Fruit fly (Drosophila melanogaster) whole organism, embryonic: Measurements from ENCODE around the gene CG5509.

Source experiments
- Blimp-1 ChIP-seq: fragments of 200-800 bp; sonication (Bioruptor generic); optimal IDR thresholded peaks from 3 replicates; lab custom pipeline; 2018; ENCODE audit warnings: missing biosample characterization, missing genetic modification characterization, mild to moderate bottlenecking, moderate library complexity, missing genetic modification reagents
- CG10209 ChIP-seq: fragments of 200-800 bp; sonication (Bioruptor generic); optimal IDR thresholded peaks from 3 replicates; lab custom pipeline; 2017; ENCODE audit warnings: missing biosample characterization, mild to moderate bottlenecking, missing genetic modification characterization, missing genetic modification reagents
- CG11085 ChIP-seq: fragments of 200-800 bp; sonication (Bioruptor generic); IDR thresholded peaks from 2 replicates; pipeline ENCODE4 v1.3.6; 2022; ENCODE audit warnings: missing biosample characterization, missing genetic modification characterization
- CG11504 ChIP-seq: fragments of 200-800 bp; sonication (Bioruptor generic); optimal IDR thresholded peaks from 3 replicates; lab custom pipeline; 2019; ENCODE audit warnings: missing biosample characterization, mild to moderate bottlenecking, missing genetic modification characterization, moderate library complexity
- CG12155 ChIP-seq: fragments of 200-800 bp; sonication (Bioruptor generic); optimal IDR thresholded peaks from 3 replicates; lab custom pipeline; 2016; ENCODE audit warnings: missing biosample characterization, missing genetic modification characterization
- CG12236 ChIP-seq: fragments of 200-800 bp; sonication (Bioruptor generic); optimal IDR thresholded peaks from 2 replicates; lab custom pipeline; 2016; ENCODE audit warnings: missing biosample characterization, missing genetic modification characterization
- CG12391 ChIP-seq: fragments of 200-800 bp; sonication (Bioruptor generic); optimal IDR thresholded peaks from 3 replicates; lab custom pipeline; 2018; ENCODE audit warnings: missing biosample characterization, mild to moderate bottlenecking, missing genetic modification characterization, moderate library complexity
- CG15696 ChIP-seq: fragments of 200-800 bp; sonication (Bioruptor generic); optimal IDR thresholded peaks from 2 replicates; lab custom pipeline; 2019; ENCODE audit warnings: missing biosample characterization, mild to moderate bottlenecking, missing genetic modification characterization, moderate library complexity
- CG16779 ChIP-seq: fragments of 200-800 bp; sonication (Bioruptor generic); IDR thresholded peaks from 2 replicates; pipeline ENCODE4 v1.3.6; 2022; ENCODE audit warnings: missing biosample characterization, missing genetic modification characterization
- CG17328 ChIP-seq: fragments of 200-800 bp; sonication (Bioruptor generic); IDR thresholded peaks from 2 replicates; pipeline ENCODE4 v1.3.6; 2022; ENCODE audit warnings: missing biosample characterization, missing genetic modification characterization
- CG18262 ChIP-seq: fragments of 200-800 bp; optimal IDR thresholded peaks from 3 replicates; lab custom pipeline; 2019; ENCODE audit warnings: missing biosample characterization, mild to moderate bottlenecking, missing genetic modification characterization, moderate library complexity
- CG1832 ChIP-seq: fragments of 200-800 bp; sonication (Bioruptor generic); optimal IDR thresholded peaks from 2 replicates; lab custom pipeline; 2017; ENCODE audit warnings: missing biosample characterization, mild to moderate bottlenecking, missing genetic modification characterization, inconsistent platforms
- CG2202 ChIP-seq: fragments of 200-800 bp; sonication (Bioruptor generic); optimal IDR thresholded peaks from 2 replicates; lab custom pipeline; 2018; ENCODE audit warnings: missing biosample characterization, mild to moderate bottlenecking, missing genetic modification characterization
- CG30403 ChIP-seq: fragments of 200-800 bp; sonication (Bioruptor generic); optimal IDR thresholded peaks from 3 replicates; lab custom pipeline; 2016; ENCODE audit warnings: missing biosample characterization, missing genetic modification characterization
- CG31365 ChIP-seq: fragments of 200-800 bp; sonication (Bioruptor generic); optimal IDR thresholded peaks from 2 replicates; lab custom pipeline; 2018; ENCODE audit warnings: missing biosample characterization, mild to moderate bottlenecking, missing genetic modification characterization
- CG34376 ChIP-seq: fragments of 200-800 bp; sonication (Bioruptor generic); optimal IDR thresholded peaks from 2 replicates; lab custom pipeline; 2018; ENCODE audit warnings: missing biosample characterization, mild to moderate bottlenecking, missing genetic modification characterization
- CG4282 ChIP-seq: fragments of 200-800 bp; sonication (Bioruptor generic); optimal IDR thresholded peaks from 2 replicates; lab custom pipeline; 2016; ENCODE audit warnings: missing biosample characterization, missing genetic modification characterization
- CG4360 ChIP-seq: fragments of 200-800 bp; sonication (Bioruptor generic); IDR thresholded peaks from 2 replicates; pipeline ENCODE4 v1.3.6; 2022; ENCODE audit warnings: missing biosample characterization, missing genetic modification characterization
- CG4730 ChIP-seq: fragments of 200-800 bp; sonication (Bioruptor generic); IDR thresholded peaks from 2 replicates; pipeline ENCODE4 v1.3.6; 2022; ENCODE audit warnings: missing biosample characterization, missing genetic modification characterization
- CG7963 ChIP-seq: fragments of 200-800 bp; sonication (Bioruptor generic); IDR thresholded peaks from 3 replicates; pipeline ENCODE4 v1.3.6; 2022; ENCODE audit warnings: missing biosample characterization, missing genetic modification characterization; ENCODE audit not compliant: partially characterized antibody
- CG8765 ChIP-seq: fragments of 200-800 bp; sonication (Bioruptor generic); IDR thresholded peaks from 2 replicates; pipeline ENCODE4 v1.3.6; 2022; ENCODE audit warnings: missing biosample characterization, missing genetic modification characterization
- Dll ChIP-seq: fragments of 200-800 bp; sonication (Bioruptor generic); IDR thresholded peaks from 4 replicates; pipeline ENCODE4 v1.3.6; 2022; ENCODE audit warnings: missing biosample characterization, missing genetic modification characterization; ENCODE audit not compliant: partially characterized antibody
- Doc2 ChIP-seq: fragments of 200-800 bp; sonication (Bioruptor generic); IDR thresholded peaks from 2 replicates; pipeline ENCODE4 v1.3.6; 2022; ENCODE audit warnings: missing biosample characterization, missing genetic modification characterization
- Drgx ChIP-seq: fragments of 200-800 bp; sonication (Bioruptor generic); IDR thresholded peaks from 2 replicates; pipeline ENCODE4 v1.3.6; 2022; ENCODE audit warnings: missing biosample characterization, missing genetic modification characterization
- E2f1 ChIP-seq: fragments of 200-800 bp; sonication (Bioruptor generic); IDR thresholded peaks from 2 replicates; pipeline ENCODE4 v1.3.6; 2022; ENCODE audit warnings: missing biosample characterization, missing genetic modification characterization
- E2f2 ChIP-seq: fragments of 200-800 bp; sonication (Bioruptor generic); IDR thresholded peaks from 2 replicates; pipeline ENCODE4 v1.3.6; 2022; ENCODE audit warnings: missing biosample characterization, missing genetic modification characterization
- Hr39 ChIP-seq: fragments of >200 bp; optimal IDR thresholded peaks from 2 replicates; lab custom pipeline; 2017
- Hr51 ChIP-seq, 2 experiments: fragments of 200-800 bp; sonication (Bioruptor generic); optimal IDR thresholded peaks; 2 replicates in 1 of 2; 3 replicates in 1 of 2; lab custom pipeline; 2016 to 2018; ENCODE audit warnings: missing biosample characterization in 2 of 2, missing genetic modification characterization in 2 of 2, mild to moderate bottlenecking in 1 of 2, moderate library complexity in 1 of 2
- Max ChIP-seq: fragments of 200-800 bp; sonication (Bioruptor generic); optimal IDR thresholded peaks from 2 replicates; lab custom pipeline; 2016; ENCODE audit warnings: missing biosample characterization, mild to moderate bottlenecking, missing genetic modification characterization
- NC2α ChIP-seq: fragments of 200-800 bp; sonication (Bioruptor generic); optimal IDR thresholded peaks from 2 replicates; lab custom pipeline; 2016; ENCODE audit warnings: missing biosample characterization, missing genetic modification characterization
- PHDP ChIP-seq: fragments of 200-800 bp; sonication (Bioruptor generic); optimal IDR thresholded peaks from 3 replicates; lab custom pipeline; 2018; ENCODE audit warnings: missing biosample characterization, mild to moderate bottlenecking, missing genetic modification characterization, moderate library complexity
- Sox100B ChIP-seq: fragments of 200-800 bp; sonication (Bioruptor generic); optimal IDR thresholded peaks from 3 replicates; lab custom pipeline; 2018; ENCODE audit warnings: missing biosample characterization, mild to moderate bottlenecking, missing genetic modification characterization
- Taf1 ChIP-seq: fragments of 200-800 bp; sonication (Bioruptor generic); IDR thresholded peaks from 2 replicates; pipeline ENCODE4 v1.3.6; 2022; ENCODE audit warnings: missing biosample characterization, missing genetic modification characterization
- Vsx1 ChIP-seq: fragments of 200-800 bp; sonication (Bioruptor generic); optimal IDR thresholded peaks from 2 replicates; lab custom pipeline; 2017; ENCODE audit warnings: missing biosample characterization, mild to moderate bottlenecking, missing genetic modification characterization, missing genetic modification reagents
- bab2 ChIP-seq: fragments of 200-800 bp; sonication (Bioruptor generic); optimal IDR thresholded peaks from 2 replicates; lab custom pipeline; 2016; ENCODE audit warnings: missing biosample characterization, missing genetic modification characterization
- caup ChIP-seq: fragments of 200-800 bp; sonication (Bioruptor generic); optimal IDR thresholded peaks from 3 replicates; lab custom pipeline; 2017; ENCODE audit warnings: missing biosample characterization, mild to moderate bottlenecking, missing genetic modification characterization, moderate library complexity; ENCODE audit not compliant: severe bottlenecking
- dati ChIP-seq: fragments of 200-800 bp; sonication (Bioruptor generic); IDR thresholded peaks from 2 replicates; pipeline ENCODE4 v1.3.6; 2022; ENCODE audit warnings: missing biosample characterization, missing genetic modification characterization
- fu2 ChIP-seq: fragments of 200-800 bp; sonication (Bioruptor generic); optimal IDR thresholded peaks from 2 replicates; lab custom pipeline; 2016; ENCODE audit warnings: missing biosample characterization, missing genetic modification characterization
- gce ChIP-seq: fragments of 200-800 bp; sonication (Bioruptor generic); IDR thresholded peaks from 3 replicates; pipeline ENCODE4 v1.3.6; 2022; ENCODE audit warnings: missing biosample characterization, missing genetic modification characterization
- insv ChIP-seq, 2 experiments: fragments of 200-800 bp; sonication (Bioruptor generic); optimal IDR thresholded peaks; 3 replicates each; lab custom pipeline; 2016 to 2018; ENCODE audit warnings: missing biosample characterization in 2 of 2, missing genetic modification characterization in 2 of 2
- kah ChIP-seq: fragments of 200-800 bp; sonication (Bioruptor generic); optimal IDR thresholded peaks from 2 replicates; lab custom pipeline; 2018; ENCODE audit warnings: missing biosample characterization, mild to moderate bottlenecking, missing genetic modification characterization
- lola ChIP-seq, 3 experiments: fragments of >200 bp in 2 of 3; fragments of 200-800 bp in 1 of 3; sonication (Bioruptor generic) in 1 of 3; optimal IDR thresholded peaks; 2 replicates each; lab custom pipeline; 2017 to 2019; ENCODE audit warnings: missing biosample characterization in 3 of 3, missing genetic modification characterization in 3 of 3, mild to moderate bottlenecking in 1 of 3, moderate library complexity in 1 of 3
- nerfin-2 ChIP-seq: fragments of 200-800 bp; sonication (Bioruptor generic); IDR thresholded peaks from 2 replicates; pipeline ENCODE4 v1.3.6; 2022; ENCODE audit warnings: missing biosample characterization, missing genetic modification characterization; ENCODE audit not compliant: partially characterized antibody
- sim ChIP-seq: fragments of 200-800 bp; sonication (Bioruptor generic); IDR thresholded peaks from 2 replicates; pipeline ENCODE4 v1.3.6; 2022; ENCODE audit warnings: missing biosample characterization, missing genetic modification characterization
- stc ChIP-seq: fragments of 200-800 bp; sonication (Bioruptor generic); IDR thresholded peaks from 2 replicates; pipeline ENCODE4 v1.3.6; 2022; ENCODE audit warnings: missing biosample characterization, missing genetic modification characterization
- z ChIP-seq: fragments of 200-800 bp; sonication (Bioruptor generic); IDR thresholded peaks from 3 replicates; pipeline ENCODE4 v1.3.6; 2022; ENCODE audit warnings: missing biosample characterization, missing genetic modification characterization
- zen ChIP-seq: fragments of 200-800 bp; sonication (Bioruptor generic); optimal IDR thresholded peaks from 3 replicates; lab custom pipeline; 2018; ENCODE audit warnings: missing biosample characterization, mild to moderate bottlenecking, missing genetic modification characterization, moderate library complexity
- zf30C ChIP-seq: fragments of 200-800 bp; sonication (Bioruptor generic); optimal IDR thresholded peaks from 3 replicates; lab custom pipeline; 2018; ENCODE audit warnings: missing biosample characterization, mild to moderate bottlenecking, missing genetic modification characterization

Gene CG5509

dm6 chr3R:12406235-12407196 is 45.7 kb upstream of the CG5509 start, which contains the start of gene CG5167 (continued):
- TF ChIP-seq kah (GFP tag; lab: Kevin White, UChicago) (peak; percentile 66), CG17328 (peak; percentile 54), Hr39 (no peak), dati (GFP tag; lab: Robert Waterston, UW) (no peak), CG12155 (peak; percentile 38), Dll (GFP tag; lab: Robert Waterston, UW) (peak; percentile 25; the same call in 1 of the 4 replicates), E2f1 (no peak), Taf1 (GFP tag; lab: Robert Waterston, UW) (no peak), Vsx1 (peak; percentile 9), sim (GFP tag; lab: Robert Waterston, UW) (no peak), CG30403 (GFP tag; lab: Kevin White, UChicago) (peak; percentile 34), CG1832 (GFP tag; lab: Kevin White, UChicago) (no peak), CG4730 (GFP tag; lab: Robert Waterston, UW) (peak; percentile 8; the same call in 1 of the 2 replicates), zen (tag; lab: Kevin White, UChicago) (peak; percentile 57), stc (no peak), CG31365 (tag; lab: Kevin White, UChicago) (no peak), CG15696 (tag; lab: Kevin White, UChicago) (peak; percentile 39), CG10209 (GFP tag; lab: Kevin White, UChicago) (no peak), Drgx (GFP tag; lab: Robert Waterston, UW) (peak; percentile 54; the same call in 1 of the 2 replicates), insv (GFP tag; optimal IDR thresholded peaks at IDR 0.05; lab: Kevin White, UChicago) (peak in 1 of 2 experiments; percentile 4), E2f2 (peak; percentile 50; the same call in 1 of the 2 replicates), caup (GFP tag; lab: Kevin White, UChicago) (peak; percentile 6), zf30C (no peak), Blimp-1 (no peak), bab2 (GFP tag; lab: Kevin White, UChicago) (no peak), CG11504 (tag; lab: Kevin White, UChicago) (no peak), CG16779 (no peak), Hr51 (GFP tag; optimal IDR thresholded peaks at IDR 0.05; lab: Kevin White, UChicago) (peak in 1 of 2 experiments; percentile 48), Max (GFP tag; lab: Kevin White, UChicago) (peak; percentile 43), CG34376 (peak; percentile 76), CG7963 (no peak), CG4282 (GFP tag; lab: Kevin White, UChicago) (peak; percentile 18), CG12236 (GFP tag; lab: Kevin White, UChicago) (no peak), NC2α (no peak), z (GFP tag; lab: Robert Waterston, UW) (no peak), CG2202 (tag; lab: Kevin White, UChicago) (peak; percentile 7), CG11085 (no peak), gce (0 out of 3 replicates have a peak, but pooled peaks have one; percentile 30), CG8765 (GFP tag; lab: Robert Waterston, UW) (0 out of 2 replicates have a peak, but pooled peaks have one; percentile 5), CG4360 (no peak), nerfin-2 (GFP tag; lab: Robert Waterston, UW) (peak; percentile 23; the same call in 1 of the 2 replicates), lola (GFP tag; optimal IDR thresholded peaks at IDR 0.05; lab: Kevin White, UChicago) (peak in 1 of 3 experiments; percentile 49), fu2 (GFP tag; lab: Kevin White, UChicago) (no peak), Sox100B (GFP tag; lab: Kevin White, UChicago) (no peak), PHDP (tag; lab: Kevin White, UChicago) (peak; percentile 66), CG12391 (peak; percentile 72), Doc2 (GFP tag; lab: Robert Waterston, UW) (no peak), CG18262 (tag; lab: Kevin White, UChicago) (peak; percentile 58)
